Fruit fly (Drosophila melanogaster) whole organism, prepupa: ENCODE results near the gene CG42540.

Experiments
- Blimp-1 ChIP-seq: fragments of 200-800 bp; sonication (Bioruptor generic); optimal IDR thresholded peaks from 3 replicates; lab custom pipeline; 2017; ENCODE audit warnings: missing biosample characterization, missing genetic modification characterization, mild to moderate bottlenecking, moderate library complexity, missing genetic modification reagents
- CG16779 ChIP-seq: fragments of 200-800 bp; sonication (Bioruptor generic); optimal IDR thresholded peaks from 3 replicates; lab custom pipeline; 2017; ENCODE audit warnings: missing biosample characterization, mild to moderate bottlenecking, missing genetic modification characterization
- Eip78C ChIP-seq: fragments of 200-800 bp; sonication (Bioruptor generic); peaks from one replicate; lab custom pipeline; 2016; ENCODE audit warnings: missing biosample characterization, missing genetic modification characterization
- Hr39 ChIP-seq: fragments of 200-800 bp; sonication (Bioruptor generic); optimal IDR thresholded peaks from 2 replicates; lab custom pipeline; 2016; ENCODE audit warnings: missing biosample characterization, missing genetic modification characterization
- Lpt ChIP-seq: fragments of 200-800 bp; sonication (Bioruptor generic); optimal IDR thresholded peaks from 3 replicates; lab custom pipeline; 2016; ENCODE audit warnings: missing biosample characterization, missing genetic modification characterization
- Met ChIP-seq: fragments of 200-800 bp; sonication (Bioruptor generic); optimal IDR thresholded peaks from 3 replicates; lab custom pipeline; 2016; ENCODE audit warnings: missing biosample characterization, missing genetic modification characterization
- OdsH ChIP-seq: fragments of 200-800 bp; sonication (Bioruptor generic); optimal IDR thresholded peaks from 3 replicates; lab custom pipeline; 2016; ENCODE audit warnings: missing biosample characterization, missing genetic modification characterization
- fkh ChIP-seq: fragments of 200-800 bp; sonication (Bioruptor generic); optimal IDR thresholded peaks from 3 replicates; lab custom pipeline; 2017; ENCODE audit warnings: missing biosample characterization, mild to moderate bottlenecking, missing genetic modification characterization, moderate library complexity
- svp ChIP-seq: fragments of 200-800 bp; sonication (Bioruptor generic); peaks from one replicate; lab custom pipeline; 2016; ENCODE audit warnings: missing biosample characterization, missing genetic modification characterization

dm6 chr3L:4556831-4557355 lies 1.0 kb downstream of the CG42540 start:
- TF ChIP-seq fkh (GFP tag; lab: Kevin White, UChicago) = no peak
- TF ChIP-seq Blimp-1 (GFP tag; lab: Kevin White, UChicago) = no peak
- TF ChIP-seq svp (GFP tag; lab: Kevin White, UChicago) = no peak
- no peak for TF ChIP-seq OdsH
- no peak for TF ChIP-seq CG16779 (tag; lab: Kevin White, UChicago)
- no peak for TF ChIP-seq Lpt
- no peak for TF ChIP-seq Met
- no peak for TF ChIP-seq Hr39 (GFP tag; lab: Kevin White, UChicago)
- no peak for TF ChIP-seq Eip78C (GFP tag; lab: Kevin White, UChicago)
